Worm (Caenorhabditis elegans) whole organism, L3 larva: Measurements from ENCODE around the gene F37C12.21.

Source experiments
- R02D3.7 ChIP-seq: fragments of 150-350 bp; optimal IDR thresholded peaks from 2 replicates; lab custom pipeline; 2014; ENCODE audit warnings: missing biosample characterization, missing genetic modification characterization
- ZK546.5 ChIP-seq: sonication (generic microtip); optimal IDR thresholded peaks from 2 replicates; lab custom pipeline; 2017; ENCODE audit warnings: missing biosample characterization, missing genetic modification characterization
- aly-2 ChIP-seq: fragments of 150-350 bp; optimal IDR thresholded peaks from 2 replicates; lab custom pipeline; 2014; ENCODE audit warnings: missing biosample characterization, missing genetic modification characterization
- ama-1 ChIP-seq: fragments of 150-350 bp; optimal IDR thresholded peaks from 2 replicates; lab custom pipeline; 2018
- ceh-16 ChIP-seq: sonication (generic microtip); optimal IDR thresholded peaks from 2 replicates; lab custom pipeline; 2017; ENCODE audit warnings: missing biosample characterization, missing genetic modification characterization
- ceh-28 ChIP-seq: fragments of 150-350 bp; optimal IDR thresholded peaks from 2 replicates; lab custom pipeline; 2014; ENCODE audit warnings: missing biosample characterization, missing genetic modification reagents, missing genetic modification characterization
- ceh-82 ChIP-seq: fragments of 150-350 bp; optimal IDR thresholded peaks from 2 replicates; lab custom pipeline; 2014; ENCODE audit warnings: missing biosample characterization, missing genetic modification characterization
- ceh-9 ChIP-seq: sonication (generic microtip); optimal IDR thresholded peaks from 2 replicates; lab custom pipeline; 2018; ENCODE audit warnings: missing biosample characterization, missing genetic modification characterization
- daf-12 ChIP-seq: fragments of 150-350 bp; optimal IDR thresholded peaks from 2 replicates; lab custom pipeline; 2014; ENCODE audit warnings: missing biosample characterization, missing genetic modification reagents, missing genetic modification characterization
- egl-27 ChIP-seq: sonication (generic microtip); optimal IDR thresholded peaks from 4 replicates; lab custom pipeline; 2017; ENCODE audit warnings: missing biosample characterization, missing genetic modification reagents, missing genetic modification characterization
- egl-5 ChIP-seq: fragments of 150-350 bp; optimal IDR thresholded peaks from 2 replicates; lab custom pipeline; 2017; ENCODE audit warnings: missing biosample characterization, missing genetic modification reagents, missing genetic modification characterization, inconsistent platforms
- elt-1 ChIP-seq: fragments of 150-350 bp; optimal IDR thresholded peaks from 2 replicates; lab custom pipeline; 2014; ENCODE audit warnings: missing biosample characterization, missing genetic modification characterization
- elt-2 ChIP-seq: sonication (generic microtip); optimal IDR thresholded peaks from 2 replicates; lab custom pipeline; 2016; ENCODE audit warnings: missing genetic modification reagents, mild to moderate bottlenecking, missing genetic modification characterization, missing compliant biosample characterization
- eor-1 ChIP-seq, 2 experiments: fragments of 150-350 bp; optimal IDR thresholded peaks; 2 replicates each; lab custom pipeline; 2014 to 2018; ENCODE audit warnings: missing biosample characterization in 2 of 2, missing genetic modification characterization in 2 of 2
- fkh-10 ChIP-seq: sonication (generic microtip); optimal IDR thresholded peaks from 2 replicates; lab custom pipeline; 2017; ENCODE audit warnings: missing biosample characterization, missing genetic modification reagents, missing genetic modification characterization
- fkh-2 ChIP-seq: fragments of 150-350 bp; optimal IDR thresholded peaks from 2 replicates; lab custom pipeline; 2014; ENCODE audit warnings: missing biosample characterization, missing genetic modification reagents, missing genetic modification characterization
- fos-1 ChIP-seq: fragments of 150-350 bp; optimal IDR thresholded peaks from 2 replicates; lab custom pipeline; 2014; ENCODE audit warnings: missing biosample characterization, missing genetic modification characterization
- hmg-11 ChIP-seq: sonication (generic microtip); optimal IDR thresholded peaks from 2 replicates; lab custom pipeline; 2016; ENCODE audit warnings: missing genetic modification characterization, missing compliant biosample characterization
- jun-1 ChIP-seq: fragments of 150-350 bp; optimal IDR thresholded peaks from 2 replicates; lab custom pipeline; 2014; ENCODE audit warnings: missing biosample characterization, missing genetic modification reagents, missing genetic modification characterization
- lin-15B ChIP-seq: fragments of 150-350 bp; optimal IDR thresholded peaks from 2 replicates; lab custom pipeline; 2014; ENCODE audit warnings: missing biosample characterization, missing genetic modification characterization
- lin-39 ChIP-seq: fragments of 150-350 bp; optimal IDR thresholded peaks from 2 replicates; lab custom pipeline; 2018; ENCODE audit warnings: missing biosample characterization, missing genetic modification reagents, missing genetic modification characterization
- lsy-12 ChIP-seq: sonication (generic microtip); optimal IDR thresholded peaks from 2 replicates; lab custom pipeline; 2016; ENCODE audit warnings: mild to moderate bottlenecking, missing genetic modification characterization, missing compliant biosample characterization
- mdl-1 ChIP-seq: fragments of 150-350 bp; optimal IDR thresholded peaks from 2 replicates; lab custom pipeline; 2014; ENCODE audit warnings: missing biosample characterization, missing genetic modification characterization
- mml-1 ChIP-seq: fragments of 150-350 bp; sonication (generic microtip); optimal IDR thresholded peaks from 3 replicates; lab custom pipeline; 2014; ENCODE audit warnings: missing biosample characterization, missing genetic modification characterization
- nfya-1 ChIP-seq: sonication (generic microtip); optimal IDR thresholded peaks from 2 replicates; lab custom pipeline; 2017; ENCODE audit warnings: missing genetic modification characterization, mild to moderate bottlenecking, missing compliant biosample characterization, antibody characterized with exemption, moderate library complexity; ENCODE audit not compliant: insufficient read depth
- nhr-11 ChIP-seq: fragments of 150-350 bp; optimal IDR thresholded peaks from 2 replicates; lab custom pipeline; 2014; ENCODE audit warnings: missing biosample characterization, missing genetic modification characterization
- nhr-12 ChIP-seq: fragments of 150-350 bp; optimal IDR thresholded peaks from 2 replicates; lab custom pipeline; 2014; ENCODE audit warnings: missing biosample characterization, missing genetic modification characterization
- nhr-23 ChIP-seq: fragments of 150-350 bp; optimal IDR thresholded peaks from 2 replicates; lab custom pipeline; 2014; ENCODE audit warnings: missing biosample characterization, missing genetic modification reagents, missing genetic modification characterization
- nhr-237 ChIP-seq: fragments of 150-350 bp; optimal IDR thresholded peaks from 2 replicates; lab custom pipeline; 2014; ENCODE audit warnings: missing biosample characterization, missing genetic modification characterization
- nhr-25 ChIP-seq: sonication (generic microtip); optimal IDR thresholded peaks from 2 replicates; lab custom pipeline; 2017; ENCODE audit warnings: missing biosample characterization, missing genetic modification characterization
- nhr-28 ChIP-seq: fragments of 150-350 bp; optimal IDR thresholded peaks from 2 replicates; lab custom pipeline; 2014; ENCODE audit warnings: missing biosample characterization, missing genetic modification characterization
- nhr-43 ChIP-seq: sonication (generic microtip); optimal IDR thresholded peaks from 2 replicates; lab custom pipeline; 2016; ENCODE audit warnings: mild to moderate bottlenecking, missing genetic modification characterization, missing compliant biosample characterization; ENCODE audit not compliant: poor library complexity, severe bottlenecking
- nhr-67 ChIP-seq: fragments of 150-350 bp; optimal IDR thresholded peaks from 2 replicates; lab custom pipeline; 2014; ENCODE audit warnings: missing biosample characterization, missing genetic modification characterization
- nhr-76 ChIP-seq: fragments of 150-350 bp; sonication (generic microtip); optimal IDR thresholded peaks from 5 replicates; lab custom pipeline; 2014; ENCODE audit warnings: missing biosample characterization, missing genetic modification characterization
- nhr-77 ChIP-seq: fragments of 150-350 bp; optimal IDR thresholded peaks from 2 replicates; lab custom pipeline; 2014; ENCODE audit warnings: missing biosample characterization, missing genetic modification characterization
- pha-4 ChIP-seq: fragments of 150-350 bp; optimal IDR thresholded peaks from 2 replicates; lab custom pipeline; 2014; ENCODE audit warnings: missing biosample characterization, missing genetic modification reagents, missing genetic modification characterization
- pqm-1 ChIP-seq: fragments of 150-350 bp; optimal IDR thresholded peaks from 2 replicates; lab custom pipeline; 2017; ENCODE audit warnings: missing biosample characterization, missing genetic modification characterization, inconsistent platforms
- sea-2 ChIP-seq: fragments of 150-350 bp; sonication (generic microtip); optimal IDR thresholded peaks from 4 replicates; lab custom pipeline; 2014; ENCODE audit warnings: missing biosample characterization, missing genetic modification reagents, missing genetic modification characterization
- skn-1 ChIP-seq: fragments of 150-350 bp; optimal IDR thresholded peaks from 2 replicates; lab custom pipeline; 2014; ENCODE audit warnings: missing biosample characterization, missing genetic modification characterization
- unc-39 ChIP-seq: sonication (generic microtip); optimal IDR thresholded peaks from 4 replicates; lab custom pipeline; 2017; ENCODE audit warnings: missing biosample characterization, missing genetic modification characterization
- unc-62 ChIP-seq: fragments of 150-350 bp; sonication (generic microtip); optimal IDR thresholded peaks from 4 replicates; lab custom pipeline; 2014; ENCODE audit warnings: missing biosample characterization, missing genetic modification reagents, missing genetic modification characterization
- zag-1 ChIP-seq: fragments of 150-350 bp; optimal IDR thresholded peaks from 2 replicates; lab custom pipeline; 2014; ENCODE audit warnings: missing biosample characterization, missing genetic modification characterization
- ztf-11 ChIP-seq: fragments of 150-350 bp; optimal IDR thresholded peaks from 2 replicates; lab custom pipeline; 2014; ENCODE audit warnings: missing biosample characterization, missing genetic modification characterization
- ztf-4 ChIP-seq: fragments of 150-350 bp; optimal IDR thresholded peaks from 2 replicates; lab custom pipeline; 2014; ENCODE audit warnings: missing biosample characterization, missing genetic modification characterization

Gene F37C12.21

DNA sequence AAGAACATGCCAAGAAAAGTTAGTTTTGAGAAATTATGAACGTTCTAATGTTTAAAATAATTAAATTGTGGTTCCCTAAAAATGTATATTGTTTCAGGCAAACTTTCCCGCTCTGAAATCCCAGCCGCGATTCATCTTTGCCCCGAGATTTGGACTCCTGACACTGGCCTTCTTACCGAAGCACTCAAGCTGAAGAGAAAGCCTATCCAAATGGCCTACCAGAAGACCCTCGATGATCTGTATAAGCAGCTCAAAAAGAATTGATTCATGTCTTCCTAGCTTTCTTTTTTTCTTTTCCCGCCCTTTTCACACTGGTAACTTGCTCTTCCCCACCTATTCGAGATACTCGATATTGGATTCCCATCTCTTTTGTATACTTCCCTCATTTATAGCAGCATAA, 18.1 kb upstream of the F37C12.21 start:
- TF ChIP-seq nhr-67 (tag; lab: Kevin White, UChicago), result no peak
- TF ChIP-seq egl-27 (tag; lab: Kevin White, UChicago), result no peak
- TF ChIP-seq pqm-1 (tag; lab: Kevin White, UChicago), result no peak
- no peak for TF ChIP-seq nhr-25
- no peak for TF ChIP-seq zag-1 (tag; lab: Kevin White, UChicago)
- no peak for TF ChIP-seq ama-1 (lab: Kevin White, UChicago)
- TF ChIP-seq mdl-1 (tag; lab: Kevin White, UChicago), result no peak
- TF ChIP-seq unc-39 (tag; lab: Kevin White, UChicago), result no peak
- no peak for TF ChIP-seq unc-62
- TF ChIP-seq ztf-11 (tag; lab: Kevin White, UChicago), result no peak
- TF ChIP-seq lin-15B (tag; lab: Kevin White, UChicago), result no peak
- no peak for TF ChIP-seq nhr-11
- no peak for TF ChIP-seq fkh-2 (tag; lab: Kevin White, UChicago)

DNA sequence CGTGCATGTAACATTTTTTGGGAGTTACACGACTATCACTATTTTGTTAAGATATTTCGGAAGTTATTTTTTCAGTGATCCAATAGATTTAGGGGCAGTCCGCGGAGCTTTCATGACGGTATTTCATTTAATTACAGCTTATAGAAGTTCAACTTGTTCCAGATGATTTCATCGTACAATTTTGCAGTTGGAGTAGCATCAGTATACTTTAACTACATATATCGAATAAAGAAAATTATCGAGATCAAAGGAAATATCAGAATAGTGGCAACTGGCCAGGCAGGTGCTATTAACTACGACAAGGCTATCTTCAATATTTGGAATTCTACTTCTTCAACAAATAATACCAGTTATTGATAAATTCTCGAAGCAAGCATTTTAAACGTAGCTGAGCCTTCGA, 9.7 kb upstream of the F37C12.21 start:
- TF ChIP-seq jun-1 (no peak), zag-1 (tag; lab: Kevin White, UChicago) (no peak), hmg-11 (no peak), nhr-237 (tag; lab: Kevin White, UChicago) (no peak), nhr-11 (no peak), ceh-16 (tag; lab: Kevin White, UChicago) (no peak), skn-1 (tag; lab: Kevin White, UChicago) (no peak), elt-2 (tag; lab: Kevin White, UChicago) (no peak), nhr-77 (tag; lab: Kevin White, UChicago) (no peak), sea-2 (GFP tag; lab: Kevin White, UChicago) (no peak), pqm-1 (tag; lab: Kevin White, UChicago) (no peak), pha-4 (no peak), nhr-23 (tag; lab: Kevin White, UChicago) (no peak), egl-27 (tag; lab: Kevin White, UChicago) (no peak), nhr-12 (tag; lab: Kevin White, UChicago) (no peak), eor-1 (tag; optimal IDR thresholded peaks at IDR 0.05; lab: Kevin White, UChicago) (no peak), fos-1 (tag; lab: Kevin White, UChicago) (no peak), nhr-76 (no peak)
- TF ChIP-seq, all 47 proteins: peak for 0

DNA sequence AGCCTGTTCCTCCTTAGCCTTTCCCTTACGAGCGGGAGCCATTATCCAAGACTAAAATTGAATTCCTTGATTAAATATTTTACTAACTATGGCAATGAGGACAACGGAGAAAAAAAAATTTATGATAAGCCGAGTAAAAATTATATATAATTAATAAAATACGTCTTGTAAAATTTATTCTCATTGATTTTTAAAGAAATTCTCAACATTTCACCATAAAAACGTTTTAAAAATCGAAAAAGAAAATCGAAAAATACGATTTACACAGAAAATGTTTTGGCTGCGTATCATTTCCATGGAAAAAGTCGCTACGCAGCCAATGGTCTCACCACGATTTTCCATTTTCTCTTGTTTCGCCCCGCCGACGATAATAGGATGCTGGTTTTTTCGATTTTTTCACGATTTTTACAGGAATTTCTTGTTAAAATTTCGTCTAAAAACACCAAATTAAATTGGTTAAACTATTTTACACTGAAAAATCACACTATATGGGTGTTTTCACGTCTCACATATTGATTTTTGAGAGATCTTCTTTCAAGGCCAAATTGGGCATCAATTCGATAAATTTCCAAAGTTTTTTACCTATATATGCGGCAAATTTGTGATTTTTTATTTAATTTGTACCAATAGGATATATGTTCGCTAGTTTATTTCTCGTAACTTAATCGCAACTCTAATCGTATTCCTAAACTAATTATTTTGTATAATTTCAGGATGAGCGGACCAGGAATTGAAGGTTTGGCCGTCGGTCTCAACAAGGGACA, 8.4 kb upstream of the F37C12.21 start, which contains the start of the genes rps-14 and rpl-36:
rps-14 (minus strand) TSS at position 51 of the 764 bp plus-strand sequence.
rpl-36 (plus strand) TSS at position 714 of the 764 bp plus-strand sequence.
- TF ChIP-seq hmg-11 (peak; percentile 67), nhr-237 (tag; lab: Kevin White, UChicago) (no peak), nhr-76 (peak; percentile 8), unc-62 (no peak), ama-1 (lab: Kevin White, UChicago) (peak; percentile 85), zag-1 (tag; lab: Kevin White, UChicago) (no peak), skn-1 (tag; lab: Kevin White, UChicago) (peak; percentile 90), ztf-4 (peak; percentile 62), nhr-28 (no peak), lin-39 (tag; lab: Kevin White, UChicago) (peak; percentile 93), pha-4 (peak; percentile 96), mml-1 (no peak), jun-1 (peak; percentile 72), elt-1 (peak; percentile 33), mdl-1 (tag; lab: Kevin White, UChicago) (no peak), nhr-23 (tag; lab: Kevin White, UChicago) (peak; percentile 94), egl-5 (tag; lab: Kevin White, UChicago) (peak; percentile 78), lsy-12 (tag; lab: Kevin White, UChicago) (peak; percentile 91), nhr-11 (peak; percentile 61), ZK546.5 (peak; percentile 74), nhr-67 (tag; lab: Kevin White, UChicago) (no peak), R02D3.7 (tag; lab: Kevin White, UChicago) (peak; percentile 84), sea-2 (GFP tag; lab: Kevin White, UChicago) (no peak), nfya-1 (peak; percentile 96), aly-2 (no peak), ceh-9 (tag; lab: Kevin White, UChicago) (no peak), ceh-16 (tag; lab: Kevin White, UChicago) (no peak), fos-1 (tag; lab: Kevin White, UChicago) (no peak), lin-15B (tag; lab: Kevin White, UChicago) (peak; percentile 96), nhr-25 (peak; percentile 95), fkh-2 (tag; lab: Kevin White, UChicago) (no peak), fkh-10 (GFP tag; lab: Kevin White, UChicago) (peak; percentile 61), nhr-43 (peak; percentile 68), unc-39 (tag; lab: Kevin White, UChicago) (no peak), elt-2 (tag; lab: Kevin White, UChicago) (peak; percentile 61), eor-1 (tag; optimal IDR thresholded peaks at IDR 0.05; lab: Kevin White, UChicago) (no peak), ceh-28 (tag; lab: Kevin White, UChicago) (peak; percentile 40), nhr-12 (tag; lab: Kevin White, UChicago) (no peak), daf-12 (tag; lab: Kevin White, UChicago) (no peak), nhr-77 (tag; lab: Kevin White, UChicago) (no peak), ceh-82 (tag; lab: Kevin White, UChicago) (no peak), pqm-1 (tag; lab: Kevin White, UChicago) (peak; percentile 78), ztf-11 (tag; lab: Kevin White, UChicago) (no peak)
